Worm (Caenorhabditis elegans) whole organism, L4 larva: ENCODE data around the gene acl-6.
A peak's percentile ranks its signal among the peaks of the same experiment; 100 is the strongest.

Experiments used
- F37D6.2 ChIP-seq: sonication (generic microtip); optimal IDR thresholded peaks from 2 replicates; lab custom pipeline; 2016; ENCODE audit warnings: mild to moderate bottlenecking, missing genetic modification characterization, missing compliant biosample characterization
- F49E8.2 ChIP-seq: sonication (generic microtip); optimal IDR thresholded peaks from 2 replicates; lab custom pipeline; 2016; ENCODE audit warnings: missing compliant biosample characterization, mild to moderate bottlenecking, missing genetic modification characterization, borderline replicate concordance
- T20F7.1 ChIP-seq: fragments of 200-800 bp; sonication (Bioruptor generic); optimal IDR thresholded peaks from 2 replicates; lab custom pipeline; 2018; ENCODE audit warnings: mild to moderate bottlenecking, missing genetic modification characterization, missing compliant biosample characterization
- Y105C5A.15 ChIP-seq: fragments of 200-800 bp; sonication (Bioruptor generic); IDR thresholded peaks from 2 replicates; pipeline ENCODE4 v1.3.6; 2022; ENCODE audit warnings: missing genetic modification characterization, missing compliant biosample characterization
- ZK337.2 ChIP-seq: fragments of 200-800 bp; sonication (Bioruptor generic); IDR thresholded peaks from 2 replicates; pipeline ENCODE4 v1.3.6; 2022; ENCODE audit warnings: missing genetic modification reagents, missing genetic modification characterization, missing compliant biosample characterization
- aha-1 ChIP-seq: fragments of 150-350 bp; peaks from one replicate; lab custom pipeline; 2014; ENCODE audit warnings: missing biosample characterization, missing genetic modification characterization
- ama-1 ChIP-seq: fragments of 150-350 bp; optimal IDR thresholded peaks from 2 replicates; lab custom pipeline; 2014; ENCODE audit warnings: inconsistent platforms, mixed read lengths
- ceh-20 ChIP-seq: fragments of 200-800 bp; sonication (Bioruptor generic); IDR thresholded peaks from 2 replicates; pipeline ENCODE4 v1.3.6; 2022; ENCODE audit warnings: missing genetic modification reagents, missing genetic modification characterization, missing compliant biosample characterization
- ceh-28 ChIP-seq: fragments of 150-350 bp; optimal IDR thresholded peaks from 2 replicates; lab custom pipeline; 2014; ENCODE audit warnings: missing biosample characterization, missing genetic modification reagents, missing genetic modification characterization
- ceh-62 ChIP-seq: sonication (generic microtip); optimal IDR thresholded peaks from 2 replicates; lab custom pipeline; 2017; ENCODE audit warnings: missing biosample characterization, missing genetic modification characterization
- ceh-82 ChIP-seq: sonication (generic microtip); optimal IDR thresholded peaks from 2 replicates; lab custom pipeline; 2017; ENCODE audit warnings: missing biosample characterization, missing genetic modification characterization
- ces-1 ChIP-seq: fragments of 150-350 bp; sonication (generic microtip); optimal IDR thresholded peaks from 4 replicates; lab custom pipeline; 2014; ENCODE audit warnings: missing biosample characterization, missing genetic modification reagents, missing genetic modification characterization
- cey-2 ChIP-seq: sonication (generic microtip); optimal IDR thresholded peaks from 3 replicates; lab custom pipeline; 2017; ENCODE audit warnings: missing genetic modification characterization, mild to moderate bottlenecking, missing compliant biosample characterization, antibody characterized with exemption, borderline replicate concordance; ENCODE audit not compliant: insufficient read depth
- ctbp-1 ChIP-seq: fragments of 200-800 bp; sonication (Bioruptor generic); IDR thresholded peaks from 2 replicates; pipeline ENCODE4 v1.3.6; 2022; ENCODE audit warnings: missing genetic modification reagents, missing genetic modification characterization, missing compliant biosample characterization
- daf-19 ChIP-seq: fragments of 200-800 bp; sonication (Bioruptor generic); conservative IDR thresholded peaks from 2 replicates; pipeline ENCODE4 v1.3.6; 2022; ENCODE audit warnings: missing genetic modification characterization, missing compliant biosample characterization
- daf-8 ChIP-seq: fragments of 200-800 bp; sonication (Bioruptor generic); IDR thresholded peaks from 2 replicates; pipeline ENCODE4 v1.3.6; 2022; ENCODE audit warnings: missing genetic modification characterization, missing compliant biosample characterization
- dmd-6 ChIP-seq: fragments of 200-800 bp; sonication (Bioruptor generic); IDR thresholded peaks from 2 replicates; pipeline ENCODE4 v1.3.6; 2022; ENCODE audit warnings: missing genetic modification reagents, missing genetic modification characterization, missing compliant biosample characterization
- duxl-1 ChIP-seq: sonication (generic microtip); optimal IDR thresholded peaks from 2 replicates; lab custom pipeline; 2016; ENCODE audit warnings: mild to moderate bottlenecking, missing genetic modification characterization, moderate library complexity, missing compliant biosample characterization; ENCODE audit not compliant: poor library complexity
- dve-1 ChIP-seq: sonication (generic microtip); optimal IDR thresholded peaks from 2 replicates; lab custom pipeline; 2017; ENCODE audit warnings: antibody characterized with exemption, mild to moderate bottlenecking, missing genetic modification characterization, missing compliant biosample characterization; ENCODE audit not compliant: insufficient read depth
- fos-1 ChIP-seq: fragments of 150-350 bp; optimal IDR thresholded peaks from 2 replicates; lab custom pipeline; 2014; ENCODE audit warnings: missing biosample characterization, missing genetic modification characterization
- hlh-11 ChIP-seq: fragments of 200-800 bp; sonication (Bioruptor generic); optimal IDR thresholded peaks from 2 replicates; lab custom pipeline; 2018; ENCODE audit warnings: mild to moderate bottlenecking, missing genetic modification characterization, missing compliant biosample characterization
- hlh-30 ChIP-seq: sonication (generic microtip); optimal IDR thresholded peaks from 2 replicates; lab custom pipeline; 2017; ENCODE audit warnings: antibody characterized with exemption, mild to moderate bottlenecking, missing genetic modification characterization, missing compliant biosample characterization; ENCODE audit not compliant: insufficient read depth
- hmg-1.1 ChIP-seq: fragments of 200-800 bp; sonication (Bioruptor generic); IDR thresholded peaks from 2 replicates; pipeline ENCODE4 v1.3.6; 2022; ENCODE audit warnings: missing genetic modification reagents, missing genetic modification characterization, missing compliant biosample characterization
- lin-13 ChIP-seq: fragments of 150-350 bp; optimal IDR thresholded peaks from 2 replicates; lab custom pipeline; 2014; ENCODE audit warnings: missing biosample characterization, missing genetic modification reagents, missing genetic modification characterization
- lin-15B ChIP-seq: fragments of 150-350 bp; sonication (generic microtip); optimal IDR thresholded peaks from 3 replicates; lab custom pipeline; 2014; ENCODE audit warnings: missing biosample characterization, missing genetic modification characterization
- lin-29 ChIP-seq: fragments of 200-800 bp; sonication (Bioruptor generic); IDR thresholded peaks from 2 replicates; pipeline ENCODE4 v1.3.6; 2022; ENCODE audit warnings: missing genetic modification reagents, missing genetic modification characterization, missing compliant biosample characterization
- lin-39 ChIP-seq: fragments of 150-350 bp; optimal IDR thresholded peaks from 2 replicates; lab custom pipeline; 2014; ENCODE audit warnings: missing biosample characterization, missing genetic modification reagents, missing genetic modification characterization
- lsy-2 ChIP-seq, 2 experiments: fragments of 150-350 bp in 1 of 2; sonication (generic microtip) in 1 of 2; optimal IDR thresholded peaks; 2 replicates each; lab custom pipeline; 2014 to 2017; ENCODE audit warnings: missing biosample characterization in 2 of 2, missing genetic modification characterization in 2 of 2
- madf-5 ChIP-seq, 2 experiments: fragments of 200-800 bp; sonication (Bioruptor generic); IDR thresholded peaks; 2 replicates each; pipeline ENCODE4 v1.3.6; 2022; ENCODE audit warnings: missing compliant biosample characterization in 2 of 2, missing genetic modification characterization in 2 of 2
- mdl-1 ChIP-seq, 2 experiments: fragments of 150-350 bp in 1 of 2; sonication (generic microtip) in 1 of 2; optimal IDR thresholded peaks; 2 replicates each; lab custom pipeline; 2014 to 2017; ENCODE audit warnings: missing biosample characterization in 2 of 2, missing genetic modification characterization in 2 of 2
- mdt-29 ChIP-seq: fragments of 200-800 bp; sonication (Bioruptor generic); IDR thresholded peaks from 2 replicates; pipeline ENCODE4 v1.3.6; 2022; ENCODE audit warnings: missing genetic modification reagents, missing genetic modification characterization, missing compliant biosample characterization
- mep-1 ChIP-seq: fragments of 150-350 bp; sonication (generic microtip); optimal IDR thresholded peaks from 3 replicates; lab custom pipeline; 2014; ENCODE audit warnings: missing biosample characterization, missing genetic modification characterization
- mes-2 ChIP-seq: sonication (generic microtip); optimal IDR thresholded peaks from 2 replicates; lab custom pipeline; 2016; ENCODE audit warnings: missing genotype, mild to moderate bottlenecking, missing genetic modification characterization, missing compliant biosample characterization; ENCODE audit not compliant: poor library complexity, severe bottlenecking
- mxl-3 ChIP-seq: fragments of 200-800 bp; sonication (Bioruptor generic); optimal IDR thresholded peaks from 2 replicates; lab custom pipeline; 2018; ENCODE audit warnings: mild to moderate bottlenecking, missing genetic modification characterization, missing compliant biosample characterization
- nhr-11 ChIP-seq: fragments of 150-350 bp; optimal IDR thresholded peaks from 2 replicates; lab custom pipeline; 2014; ENCODE audit warnings: missing biosample characterization, missing genetic modification characterization
- nhr-111 ChIP-seq: fragments of 200-800 bp; sonication (Bioruptor generic); optimal IDR thresholded peaks from 2 replicates; lab custom pipeline; 2018; ENCODE audit warnings: mild to moderate bottlenecking, missing genetic modification characterization, missing compliant biosample characterization
- nhr-28 ChIP-seq: fragments of 150-350 bp; optimal IDR thresholded peaks from 2 replicates; lab custom pipeline; 2014; ENCODE audit warnings: missing biosample characterization, missing genetic modification characterization
- nhr-42 ChIP-seq: fragments of 200-800 bp; sonication (Bioruptor generic); IDR thresholded peaks from 2 replicates; pipeline ENCODE4 v1.3.6; 2022; ENCODE audit warnings: missing genetic modification characterization, missing compliant biosample characterization
- nhr-6 ChIP-seq: fragments of 150-350 bp; optimal IDR thresholded peaks from 2 replicates; lab custom pipeline; 2014; ENCODE audit warnings: missing biosample characterization, missing genetic modification characterization
- nhr-76 ChIP-seq: fragments of 150-350 bp; optimal IDR thresholded peaks from 2 replicates; lab custom pipeline; 2014; ENCODE audit warnings: missing biosample characterization, missing genetic modification characterization
- nhr-77 ChIP-seq: fragments of 150-350 bp; optimal IDR thresholded peaks from 2 replicates; lab custom pipeline; 2014; ENCODE audit warnings: missing biosample characterization, missing genetic modification characterization
- pha-4 ChIP-seq, 2 experiments: fragments of 150-350 bp in 1 of 2; fragments of 200-800 bp in 1 of 2; sonication (Bioruptor generic) in 1 of 2; IDR thresholded peaks in 1 of 2; optimal IDR thresholded peaks in 1 of 2; 2 replicates each; pipeline versions ENCODE4 v1.3.6 to Lab custom; 2014 to 2022; ENCODE audit warnings: missing genetic modification characterization in 2 of 2, missing genetic modification reagents in 2 of 2, missing biosample characterization in 1 of 2, missing compliant biosample characterization in 1 of 2
- pqm-1 ChIP-seq: sonication (generic microtip); optimal IDR thresholded peaks from 2 replicates; lab custom pipeline; 2017; ENCODE audit warnings: missing biosample characterization, missing genetic modification characterization
- sdz-12 ChIP-seq: fragments of 200-800 bp; sonication (Bioruptor generic); optimal IDR thresholded peaks from 2 replicates; lab custom pipeline; 2018; ENCODE audit warnings: mild to moderate bottlenecking, missing genetic modification characterization, missing compliant biosample characterization
- spr-1 ChIP-seq: sonication (generic microtip); optimal IDR thresholded peaks from 2 replicates; lab custom pipeline; 2016; ENCODE audit warnings: mild to moderate bottlenecking, missing genetic modification characterization, missing compliant biosample characterization
- tra-1 ChIP-seq: fragments of 200-800 bp; sonication (Bioruptor generic); IDR thresholded peaks from 2 replicates; pipeline ENCODE4 v1.3.6; 2022; ENCODE audit warnings: missing genetic modification reagents, missing genetic modification characterization, missing compliant biosample characterization
- unc-62 ChIP-seq, 3 experiments: fragments of 150-350 bp in 1 of 3; sonication (generic microtip); optimal IDR thresholded peaks in 2 of 3; peaks in 1 of 3; 1 replicate in 1 of 3; 2 replicates in 2 of 3; lab custom pipeline; 2014 to 2017; ENCODE audit warnings: missing biosample characterization in 3 of 3, missing genetic modification characterization in 3 of 3, missing genetic modification reagents in 3 of 3, missing genotype in 1 of 3
- zag-1 ChIP-seq: fragments of 150-350 bp; optimal IDR thresholded peaks from 2 replicates; lab custom pipeline; 2014; ENCODE audit warnings: missing biosample characterization, missing genetic modification characterization
- zfp-2 ChIP-seq: sonication (generic microtip); optimal IDR thresholded peaks from 2 replicates; lab custom pipeline; 2016; ENCODE audit warnings: mild to moderate bottlenecking, missing genetic modification characterization, missing compliant biosample characterization
- ztf-7 ChIP-seq: fragments of 150-350 bp; optimal IDR thresholded peaks from 2 replicates; lab custom pipeline; 2014; ENCODE audit warnings: missing biosample characterization, missing genetic modification characterization

acl-6 gene

DNA sequence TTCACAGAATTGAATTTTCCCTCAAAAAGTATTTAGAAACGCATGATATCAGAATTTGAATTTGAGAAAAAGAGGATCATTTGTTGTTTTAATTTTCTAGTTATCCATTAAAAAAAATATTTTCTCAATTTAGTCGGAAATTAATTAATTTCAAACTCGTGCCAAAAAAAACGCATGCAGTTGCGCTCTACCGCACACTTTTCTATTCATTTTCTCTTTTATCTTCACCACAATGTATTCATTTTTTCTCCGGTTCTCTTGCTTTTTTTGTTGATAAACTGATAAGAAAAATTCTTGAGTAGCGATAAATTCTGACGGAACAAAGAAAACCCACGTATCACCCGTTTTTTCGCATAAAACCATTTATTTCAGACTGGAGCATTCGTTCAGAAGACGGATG lies at the start of gene acl-6:
acl-6 (plus strand) TSS at position 367 of the 400 bp plus-strand sequence.
- TF ChIP-seq lin-15B (tag; lab: Kevin White, UChicago) (no peak), pha-4 (GFP tag; IDR thresholded peaks at IDR 0.05; lab: Robert Waterston, UW) (no peak), pha-4 (tag; optimal IDR thresholded peaks at IDR 0.05; lab: Kevin White, UChicago) (peak; percentile 14), F49E8.2 (no peak), F37D6.2 (tag; lab: Kevin White, UChicago) (no peak), mdt-29 (GFP tag; lab: Robert Waterston, UW) (no peak), sdz-12 (no peak), zag-1 (tag; lab: Kevin White, UChicago) (no peak), mep-1 (tag; lab: Kevin White, UChicago) (peak; percentile 81), hlh-11 (tag; lab: Kevin White, UChicago) (peak; percentile 88), lin-29 (GFP tag; lab: Robert Waterston, UW) (no peak), unc-62 (GFP tag; optimal IDR thresholded peaks at IDR 0.05 in 1 of 2; lab: Kevin White, UChicago) (no peak), unc-62 (tag; optimal IDR thresholded peaks at IDR 0.05; lab: Kevin White, UChicago) (no peak), cey-2 (no peak), T20F7.1 (GFP tag; lab: Kevin White, UChicago) (no peak), nhr-6 (tag; lab: Kevin White, UChicago) (peak; percentile 47), ceh-62 (tag; lab: Kevin White, UChicago) (no peak), ceh-20 (GFP tag; lab: Robert Waterston, UW) (0 out of 2 replicates have a peak, but pooled peaks have one; percentile 31), dve-1 (tag; lab: Kevin White, UChicago) (peak; percentile 89), ama-1 (lab: Kevin White, UChicago) (no peak), duxl-1 (tag; lab: Kevin White, UChicago) (no peak), zfp-2 (no peak), Y105C5A.15 (GFP tag; lab: Robert Waterston, UW) (no peak), daf-19 (no peak), mes-2 (tag; lab: Kevin White, UChicago) (peak; percentile 79), lin-13 (GFP tag; lab: Kevin White, UChicago) (peak; percentile 59), mdl-1 (tag; optimal IDR thresholded peaks at IDR 0.05; lab: Kevin White, UChicago) (peak in 1 of 2 experiments; percentile 76), nhr-28 (tag; lab: Kevin White, UChicago) (peak; percentile 97), nhr-77 (tag; lab: Kevin White, UChicago) (peak; percentile 95), tra-1 (GFP tag; lab: Robert Waterston, UW) (peak; percentile 71; the same call in 1 of the 2 replicates), nhr-42 (no peak), daf-8 (GFP tag; lab: Robert Waterston, UW) (no peak), lin-39 (tag; lab: Kevin White, UChicago) (no peak), ctbp-1 (no peak), madf-5 (GFP tag; IDR thresholded peaks at IDR 0.05; lab: Robert Waterston, UW) (no peak), hmg-1.1 (0 out of 2 replicates have a peak, but pooled peaks have one; percentile 37), ZK337.2 (no peak), aha-1 (peak; percentile 79), ces-1 (GFP tag; lab: Kevin White, UChicago) (no peak), ceh-82 (tag; lab: Kevin White, UChicago) (no peak), nhr-76 (tag; lab: Kevin White, UChicago) (no peak), pqm-1 (tag; lab: Kevin White, UChicago) (peak; percentile 99), ceh-28 (tag; lab: Kevin White, UChicago) (no peak), mxl-3 (GFP tag; lab: Kevin White, UChicago) (peak; percentile 67), hlh-30 (tag; lab: Kevin White, UChicago) (peak; percentile 67), ztf-7 (tag; lab: Kevin White, UChicago) (no peak), fos-1 (tag; lab: Kevin White, UChicago) (no peak), spr-1 (tag; lab: Kevin White, UChicago) (no peak), nhr-111 (GFP tag; lab: Kevin White, UChicago) (no peak), dmd-6 (GFP tag; lab: Robert Waterston, UW) (peak; percentile 90), nhr-11 (tag; lab: Kevin White, UChicago) (peak; percentile 3), lsy-2 (tag; optimal IDR thresholded peaks at IDR 0.05; lab: Kevin White, UChicago) (peak in 1 of 2 experiments; percentile 85)
